Worm (Caenorhabditis elegans) whole organism, young adult: Measurements from ENCODE around the gene B0545.4.
A peak's percentile ranks its signal among the peaks of the same experiment; 100 is the strongest.

Experiments
- B0261.1 ChIP-seq: sonication (generic microtip); optimal IDR thresholded peaks from 2 replicates; lab custom pipeline; 2016; ENCODE audit warnings: mild to moderate bottlenecking, missing genetic modification characterization, moderate library complexity, missing compliant biosample characterization
- D2030.7 ChIP-seq: fragments of 200-800 bp; sonication (Bioruptor generic); IDR thresholded peaks from 2 replicates; pipeline ENCODE4 v1.3.6; 2022; ENCODE audit warnings: missing genetic modification reagents, missing genetic modification characterization, missing compliant biosample characterization
- F22D6.2 ChIP-seq: sonication (generic microtip); optimal IDR thresholded peaks from 2 replicates; lab custom pipeline; 2016; ENCODE audit warnings: mild to moderate bottlenecking, missing genetic modification characterization, missing compliant biosample characterization
- F37B4.10 ChIP-seq: fragments of 200-800 bp; sonication (Bioruptor generic); IDR thresholded peaks from 2 replicates; pipeline ENCODE4 v1.3.6; 2022; ENCODE audit warnings: missing genetic modification characterization, missing compliant biosample characterization
- F39B2.1 ChIP-seq: fragments of 200-800 bp; sonication (Bioruptor generic); IDR thresholded peaks from 2 replicates; pipeline ENCODE4 v1.3.6; 2022; ENCODE audit warnings: missing genetic modification reagents, missing genetic modification characterization, missing compliant biosample characterization
- F57A8.1 ChIP-seq: fragments of 200-800 bp; sonication (Bioruptor generic); optimal IDR thresholded peaks from 2 replicates; lab custom pipeline; 2018; ENCODE audit warnings: mild to moderate bottlenecking, missing genetic modification characterization, moderate library complexity, missing compliant biosample characterization
- K12H6.12 ChIP-seq: fragments of 200-800 bp; sonication (Bioruptor generic); optimal IDR thresholded peaks from 2 replicates; lab custom pipeline; 2018; ENCODE audit warnings: mild to moderate bottlenecking, missing genetic modification characterization, missing compliant biosample characterization
- Y53F4B.3 ChIP-seq: fragments of 200-800 bp; sonication (Bioruptor generic); IDR thresholded peaks from 2 replicates; pipeline ENCODE4 v1.3.6; 2022; ENCODE audit warnings: missing genetic modification reagents, missing genetic modification characterization, missing compliant biosample characterization
- Y53G8AR.9 ChIP-seq: fragments of 200-800 bp; sonication (Bioruptor generic); conservative IDR thresholded peaks from 2 replicates; pipeline ENCODE4 v1.3.6; 2022; ENCODE audit warnings: missing genetic modification reagents, missing genetic modification characterization, missing compliant biosample characterization
- Y79H2A.3 ChIP-seq: fragments of 200-800 bp; sonication (Bioruptor generic); conservative IDR thresholded peaks from 2 replicates; pipeline ENCODE4 v1.3.6; 2022; ENCODE audit warnings: missing genetic modification reagents, missing genetic modification characterization, missing compliant biosample characterization
- aptf-2 ChIP-seq: fragments of 200-800 bp; sonication (Bioruptor generic); conservative IDR thresholded peaks from 2 replicates; pipeline ENCODE4 v1.3.6; 2022; ENCODE audit warnings: missing genetic modification reagents, missing genetic modification characterization, missing compliant biosample characterization
- atf-7 ChIP-seq: sonication (generic microtip); optimal IDR thresholded peaks from 2 replicates; lab custom pipeline; 2017; ENCODE audit warnings: mild to moderate bottlenecking, missing genetic modification characterization, missing compliant biosample characterization
- athp-1 ChIP-seq: sonication (generic microtip); optimal IDR thresholded peaks from 2 replicates; lab custom pipeline; 2017; ENCODE audit warnings: mild to moderate bottlenecking, missing genetic modification characterization, missing compliant biosample characterization
- attf-3 ChIP-seq: fragments of 200-800 bp; sonication (Bioruptor generic); conservative IDR thresholded peaks from 2 replicates; pipeline ENCODE4 v1.3.6; 2022; ENCODE audit warnings: missing genetic modification reagents, missing genetic modification characterization, missing compliant biosample characterization
- ceh-100 ChIP-seq: fragments of 200-800 bp; sonication (Bioruptor generic); IDR thresholded peaks from 2 replicates; pipeline ENCODE4 v1.3.6; 2022; ENCODE audit warnings: missing genetic modification reagents, missing genetic modification characterization, missing compliant biosample characterization
- ceh-58 ChIP-seq: fragments of 200-800 bp; sonication (Bioruptor generic); IDR thresholded peaks from 2 replicates; pipeline ENCODE4 v1.3.6; 2022; ENCODE audit warnings: missing genetic modification characterization, missing compliant biosample characterization
- ceh-79 ChIP-seq: sonication (generic microtip); optimal IDR thresholded peaks from 2 replicates; lab custom pipeline; 2017; ENCODE audit warnings: mild to moderate bottlenecking, missing genetic modification characterization, missing compliant biosample characterization
- dpff-1 ChIP-seq: sonication (generic microtip); optimal IDR thresholded peaks from 2 replicates; lab custom pipeline; 2017; ENCODE audit warnings: mild to moderate bottlenecking, missing genetic modification characterization, missing compliant biosample characterization
- dpl-1 ChIP-seq: fragments of 150-350 bp; optimal IDR thresholded peaks from 2 replicates; lab custom pipeline; 2014; ENCODE audit warnings: missing biosample characterization, missing genetic modification reagents, missing genetic modification characterization
- gei-17 ChIP-seq: fragments of 200-800 bp; sonication (Bioruptor generic); optimal IDR thresholded peaks from 2 replicates; lab custom pipeline; 2018; ENCODE audit warnings: mild to moderate bottlenecking, missing genetic modification characterization, missing compliant biosample characterization
- hlh-26 ChIP-seq: fragments of 200-800 bp; sonication (Bioruptor generic); conservative IDR thresholded peaks from 2 replicates; pipeline ENCODE4 v1.3.6; 2022; ENCODE audit warnings: missing genetic modification reagents, missing genetic modification characterization, missing compliant biosample characterization
- hmg-20 ChIP-seq: fragments of 200-800 bp; sonication (Bioruptor generic); IDR thresholded peaks from 2 replicates; pipeline ENCODE4 v1.3.6; 2022; ENCODE audit warnings: missing genetic modification reagents, missing genetic modification characterization, missing compliant biosample characterization
- hrde-1 ChIP-seq: sonication (generic microtip); optimal IDR thresholded peaks from 2 replicates; lab custom pipeline; 2016; ENCODE audit warnings: missing genetic modification characterization, mild to moderate bottlenecking, missing compliant biosample characterization, moderate library complexity, missing genotype, missing genetic modification reagents, borderline replicate concordance
- hsf-1 ChIP-seq: fragments of 200-800 bp; sonication (Bioruptor generic); IDR thresholded peaks from 2 replicates; pipeline ENCODE4 v1.3.6; 2022; ENCODE audit warnings: missing genetic modification reagents, missing genetic modification characterization, missing compliant biosample characterization
- let-607 ChIP-seq, 2 experiments: fragments of 200-800 bp in 1 of 2; sonication (Bioruptor generic) in 1 of 2; sonication (generic microtip) in 1 of 2; optimal IDR thresholded peaks; 2 replicates each; lab custom pipeline; 2016 to 2018; ENCODE audit warnings: mild to moderate bottlenecking in 2 of 2, missing compliant biosample characterization in 2 of 2, missing genetic modification characterization in 2 of 2, moderate library complexity in 2 of 2, missing genotype in 1 of 2
- lin-26 ChIP-seq: fragments of 200-800 bp; sonication (Bioruptor generic); IDR thresholded peaks from 2 replicates; pipeline ENCODE4 v1.3.6; 2022; ENCODE audit warnings: missing genetic modification reagents, missing genetic modification characterization, missing compliant biosample characterization
- lin-35 ChIP-seq, 3 experiments: fragments of 150-350 bp in 2 of 3; sonication (generic microtip) in 1 of 3; optimal IDR thresholded peaks; 2 replicates each; lab custom pipeline; 2014 to 2018; ENCODE audit warnings: missing biosample characterization in 3 of 3, missing genetic modification characterization in 3 of 3, missing genetic modification reagents in 3 of 3
- lin-40 ChIP-seq: sonication (generic microtip); optimal IDR thresholded peaks from 2 replicates; lab custom pipeline; 2016; ENCODE audit warnings: missing genetic modification characterization, mild to moderate bottlenecking, missing compliant biosample characterization, missing genotype, missing genetic modification reagents
- lsy-27 ChIP-seq: sonication (generic microtip); optimal IDR thresholded peaks from 2 replicates; lab custom pipeline; 2017; ENCODE audit warnings: missing genetic modification characterization, mild to moderate bottlenecking, missing compliant biosample characterization, antibody characterized with exemption, missing genotype, borderline replicate concordance; ENCODE audit not compliant: insufficient read depth
- madf-3 ChIP-seq: fragments of 200-800 bp; sonication (Bioruptor generic); IDR thresholded peaks from 2 replicates; pipeline ENCODE4 v1.3.6; 2022; ENCODE audit warnings: missing genetic modification reagents, missing genetic modification characterization, missing compliant biosample characterization
- madf-6 ChIP-seq: fragments of 200-800 bp; sonication (Bioruptor generic); IDR thresholded peaks from 2 replicates; pipeline ENCODE4 v1.3.6; 2022; ENCODE audit warnings: missing genetic modification reagents, missing genetic modification characterization, missing compliant biosample characterization
- pbrm-1 ChIP-seq: fragments of 200-800 bp; sonication (Bioruptor generic); IDR thresholded peaks from 2 replicates; pipeline ENCODE4 v1.3.6; 2022; ENCODE audit warnings: missing genetic modification reagents, missing genetic modification characterization, missing compliant biosample characterization
- rpc-1 ChIP-seq, 2 experiments: fragments of 150-350 bp in 1 of 2; sonication (generic microtip) in 1 of 2; optimal IDR thresholded peaks; 2 replicates each; lab custom pipeline; 2014 to 2018; ENCODE audit warnings: missing biosample characterization in 1 of 2, missing genetic modification characterization in 1 of 2, missing genetic modification reagents in 1 of 2, missing genotype in 1 of 2
- sea-2 ChIP-seq: fragments of 200-800 bp; sonication (Bioruptor generic); IDR thresholded peaks from 2 replicates; pipeline ENCODE4 v1.3.6; 2022; ENCODE audit warnings: missing genetic modification characterization, missing compliant biosample characterization
- snpc-4 ChIP-seq, 5 experiments: fragments of 150-350 bp in 1 of 5; sonication (generic microtip) in 4 of 5; optimal IDR thresholded peaks; 2 replicates each; lab custom pipeline; 2014 to 2018; ENCODE audit warnings: missing genetic modification characterization in 5 of 5, missing biosample characterization in 3 of 5, antibody characterized with exemption in 2 of 5, mild to moderate bottlenecking in 2 of 5, missing compliant biosample characterization in 2 of 5, missing genotype in 2 of 5, moderate library complexity in 2 of 5, missing genetic modification reagents in 1 of 5
- somi-1 ChIP-seq: fragments of 200-800 bp; sonication (Bioruptor generic); optimal IDR thresholded peaks from 2 replicates; lab custom pipeline; 2018; ENCODE audit warnings: mild to moderate bottlenecking, missing genetic modification characterization, missing compliant biosample characterization
- tbx-9 ChIP-seq: sonication (generic microtip); optimal IDR thresholded peaks from 2 replicates; lab custom pipeline; 2016; ENCODE audit warnings: borderline replicate concordance, missing genetic modification characterization, inconsistent platforms, missing compliant biosample characterization
- xnd-1 ChIP-seq: sonication (generic microtip); optimal IDR thresholded peaks from 2 replicates; lab custom pipeline; 2016; ENCODE audit warnings: missing genotype, missing genetic modification reagents, missing genetic modification characterization, missing compliant biosample characterization
- zfh-2 ChIP-seq: fragments of 200-800 bp; sonication (Bioruptor generic); conservative IDR thresholded peaks from 2 replicates; pipeline ENCODE4 v1.3.6; 2022; ENCODE audit warnings: missing genetic modification reagents, missing genetic modification characterization, missing compliant biosample characterization
- ztf-25 ChIP-seq: fragments of 200-800 bp; sonication (Bioruptor generic); IDR thresholded peaks from 2 replicates; pipeline ENCODE4 v1.3.6; 2022; ENCODE audit warnings: missing genetic modification reagents, missing genetic modification characterization, missing compliant biosample characterization
- ztf-26 ChIP-seq: sonication (generic microtip); optimal IDR thresholded peaks from 2 replicates; lab custom pipeline; 2017; ENCODE audit warnings: missing genetic modification characterization, missing compliant biosample characterization
- ztf-6 ChIP-seq: fragments of 200-800 bp; sonication (Bioruptor generic); IDR thresholded peaks from 2 replicates; pipeline ENCODE4 v1.3.6; 2022; ENCODE audit warnings: missing genetic modification reagents, missing genetic modification characterization, missing compliant biosample characterization

The B0545.4 gene

ce11 chrIV:148756-149155 lies 39.5 kb upstream of the B0545.4 start:
- no peak for TF ChIP-seq F57A8.1
- no peak for TF ChIP-seq ceh-58
- no peak for TF ChIP-seq snpc-4 (GFP tag; optimal IDR thresholded peaks at IDR 0.05; lab: Kevin White, UChicago)
- TF ChIP-seq snpc-4 (tag; optimal IDR thresholded peaks at IDR 0.05; lab: Kevin White, UChicago): no peak
- TF ChIP-seq sea-2 (GFP tag; lab: Robert Waterston, UW): no peak

ce11 chrIV:147819-148218 lies 38.6 kb upstream of the B0545.4 start, which contains the start of gene col-99:
TSS of gene col-99 (minus strand) at chrIV:147919.
- no peak for TF ChIP-seq hlh-26 (GFP tag; lab: Robert Waterston, UW)
- no peak for TF ChIP-seq sea-2 (GFP tag; lab: Robert Waterston, UW)
- TF ChIP-seq hsf-1: no peak
- TF ChIP-seq lin-40 (tag; lab: Kevin White, UChicago): no peak
- TF ChIP-seq K12H6.12 (tag; lab: Kevin White, UChicago): no peak
- peak; percentile 46; the same call in 1 of the 2 replicates for TF ChIP-seq attf-3
- TF ChIP-seq xnd-1: no peak
- no peak for TF ChIP-seq Y53F4B.3 (GFP tag; lab: Robert Waterston, UW)
- no peak for TF ChIP-seq somi-1 (GFP tag; lab: Kevin White, UChicago)
- no peak for TF ChIP-seq tbx-9 (tag; lab: Kevin White, UChicago)
- TF ChIP-seq zfh-2 (GFP tag; lab: Robert Waterston, UW): peak; percentile 48; the same call in 1 of the 2 replicates
- TF ChIP-seq B0261.1: no peak
- TF ChIP-seq F22D6.2: no peak
- TF ChIP-seq, all 124 proteins: peak for 2

ce11 chrIV:143807-144371 lies 34.7 kb upstream of the B0545.4 start:
- TF ChIP-seq lsy-27 (tag; lab: Kevin White, UChicago): peak; percentile 30
- TF ChIP-seq F37B4.10 (GFP tag; lab: Robert Waterston, UW): 0 out of 2 replicates have a peak, but pooled peaks have one; percentile 78
- peak; percentile 71 for TF ChIP-seq zfh-2 (GFP tag; lab: Robert Waterston, UW)
- TF ChIP-seq lin-35 (GFP tag; optimal IDR thresholded peaks at IDR 0.05; lab: Kevin White, UChicago): peak in 1 of 3 experiments; percentile 11
- peak; percentile 39; the same call in 1 of the 2 replicates for TF ChIP-seq madf-6 (GFP tag; lab: Robert Waterston, UW)
- no peak for TF ChIP-seq F39B2.1 (GFP tag; lab: Robert Waterston, UW)
- TF ChIP-seq madf-3 (GFP tag; lab: Robert Waterston, UW): no peak
- TF ChIP-seq lin-40 (tag; lab: Kevin White, UChicago): no peak
- TF ChIP-seq ztf-6 (GFP tag; lab: Robert Waterston, UW): 0 out of 2 replicates have a peak, but pooled peaks have one; percentile 39
- TF ChIP-seq Y53G8AR.9 (GFP tag; lab: Robert Waterston, UW): no peak
- no peak for TF ChIP-seq Y79H2A.3 (GFP tag; lab: Robert Waterston, UW)
- no peak for TF ChIP-seq dpl-1
- TF ChIP-seq gei-17: no peak
- TF ChIP-seq dpff-1: no peak
- TF ChIP-seq atf-7 (tag; lab: Kevin White, UChicago): no peak
- peak; percentile 76 for TF ChIP-seq D2030.7
- TF ChIP-seq athp-1 (tag; lab: Kevin White, UChicago): peak; percentile 55
- peak; percentile 78; the same call in 1 of the 2 replicates for TF ChIP-seq ztf-25 (GFP tag; lab: Robert Waterston, UW)
- TF ChIP-seq tbx-9 (tag; lab: Kevin White, UChicago): no peak
- TF ChIP-seq xnd-1: no peak
- peak; percentile 90 for TF ChIP-seq lin-26 (GFP tag; lab: Robert Waterston, UW)
- peak; percentile 20; the same call in 1 of the 2 replicates for TF ChIP-seq ceh-100 (GFP tag; lab: Robert Waterston, UW)
- peak; percentile 70 for TF ChIP-seq rpc-1 (optimal IDR thresholded peaks at IDR 0.05; lab: Kevin White, UChicago)
- TF ChIP-seq rpc-1 (tag; optimal IDR thresholded peaks at IDR 0.05; lab: Kevin White, UChicago): peak; percentile 84
- peak in 1 of 2 experiments; percentile 3 for TF ChIP-seq let-607 (tag; optimal IDR thresholded peaks at IDR 0.05; lab: Kevin White, UChicago)
- peak; percentile 1 for TF ChIP-seq ztf-26 (tag; lab: Kevin White, UChicago)
- no peak for TF ChIP-seq ceh-79 (tag; lab: Kevin White, UChicago)
- TF ChIP-seq hrde-1 (tag; lab: Kevin White, UChicago): peak; percentile 0
- 0 out of 2 replicates have a peak, but pooled peaks have one; percentile 44 for TF ChIP-seq aptf-2 (GFP tag; lab: Robert Waterston, UW)
- TF ChIP-seq pbrm-1 (GFP tag; lab: Robert Waterston, UW): peak; percentile 54; the same call in 1 of the 2 replicates
- no peak for TF ChIP-seq hmg-20 (GFP tag; lab: Robert Waterston, UW)
